Worm (Caenorhabditis elegans): ENCODE data around the gene K10D11.5.

Gene K10D11.5

ce11 chrIV:13015801-13016404 lies 24.3 kb upstream of the K10D11.5 start:
- no peak for TF ChIP-seq unc-62 (GFP tag; optimal IDR thresholded peaks at IDR 0.05)

ce11 chrIV:13013711-13014341 lies 22.2 kb upstream of the K10D11.5 start:
- TF ChIP-seq unc-62 (GFP tag; optimal IDR thresholded peaks at IDR 0.05) = no peak

DNA sequence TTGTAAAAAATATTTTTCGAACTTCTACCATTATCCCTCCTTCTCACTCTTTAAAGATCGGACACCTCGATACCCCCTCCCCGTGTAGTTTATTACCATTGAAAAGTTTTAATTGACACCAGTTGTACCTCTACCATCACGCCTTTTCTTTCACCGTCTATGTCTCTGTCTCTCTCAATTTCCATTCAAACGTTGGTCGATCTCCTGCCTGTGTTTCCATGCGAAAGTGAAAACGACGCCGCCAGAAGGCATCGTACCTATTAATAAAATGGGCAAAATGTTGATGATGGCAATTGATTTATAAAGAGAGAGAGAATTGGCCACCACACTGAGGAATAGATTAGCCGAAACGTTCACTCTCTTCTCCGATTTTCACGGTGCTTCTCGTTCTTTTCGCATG lies 21.6 kb upstream of the K10D11.5 start:
- TF ChIP-seq unc-62 (GFP tag; optimal IDR thresholded peaks at IDR 0.05) = no peak

DNA sequence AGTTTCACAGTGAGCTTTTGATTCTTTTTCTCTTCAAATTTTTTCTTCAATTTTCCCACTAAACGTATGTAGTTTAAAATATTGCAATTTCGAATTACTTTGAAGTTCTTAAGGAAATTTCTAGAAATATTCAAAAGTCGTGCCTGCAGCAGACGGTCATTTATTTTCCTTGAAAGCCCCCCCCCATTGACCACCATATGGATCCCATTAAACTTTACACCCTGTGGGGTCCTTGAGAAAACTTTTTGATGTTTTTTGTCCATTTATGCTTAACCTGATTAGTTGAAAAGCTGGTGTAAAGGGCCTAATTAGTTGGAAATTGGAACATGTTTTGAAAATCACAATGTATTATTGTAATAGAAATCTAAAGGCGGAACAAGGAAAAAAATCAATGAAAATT lies 17.9 kb upstream of the K10D11.5 start:
- no peak for TF ChIP-seq unc-62 (GFP tag; optimal IDR thresholded peaks at IDR 0.05)

- TF ChIP-seq unc-62 (GFP tag; optimal IDR thresholded peaks at IDR 0.05) = no peak
Observed at ce11 chrIV:13008405-13009208, 17.0 kb upstream of the K10D11.5 start, which contains the start of gene mbk-2. Gene mbk-2, plus strand, starts transcription at chrIV:13009158.

ce11 chrIV:12999087-12999486 lies 7.4 kb upstream of the K10D11.5 start:
- TF ChIP-seq unc-62 (GFP tag; optimal IDR thresholded peaks at IDR 0.05) = no peak

- no peak for TF ChIP-seq unc-62 (GFP tag; optimal IDR thresholded peaks at IDR 0.05)
Observed at ce11 chrIV:12997560-12997959, 5.9 kb upstream of the K10D11.5 start.

DNA sequence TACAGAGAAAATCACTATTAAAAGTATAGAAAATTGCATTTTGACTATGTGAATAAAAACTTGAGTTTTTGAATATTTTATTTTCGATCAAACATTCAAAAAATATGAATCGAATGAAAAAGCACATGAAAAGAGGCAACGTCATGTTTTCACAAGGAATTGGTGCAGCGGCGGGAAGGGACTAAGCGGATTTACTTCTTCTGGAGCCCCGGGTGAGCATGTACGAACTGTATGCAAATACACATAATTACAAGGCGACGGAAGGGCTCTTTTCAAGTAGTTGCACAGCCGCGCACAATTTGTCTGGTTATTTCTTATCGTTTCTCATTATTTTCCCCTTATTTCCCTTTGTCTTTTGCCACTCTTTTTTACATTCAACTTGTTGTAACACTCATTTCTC lies 4.2 kb upstream of the K10D11.5 start, which contains the start of gene K10D11.7:
Gene K10D11.7 (minus strand): TSS at position 101 of the 400 bp plus-strand sequence.
- no peak for TF ChIP-seq unc-62 (GFP tag; optimal IDR thresholded peaks at IDR 0.05)

DNA sequence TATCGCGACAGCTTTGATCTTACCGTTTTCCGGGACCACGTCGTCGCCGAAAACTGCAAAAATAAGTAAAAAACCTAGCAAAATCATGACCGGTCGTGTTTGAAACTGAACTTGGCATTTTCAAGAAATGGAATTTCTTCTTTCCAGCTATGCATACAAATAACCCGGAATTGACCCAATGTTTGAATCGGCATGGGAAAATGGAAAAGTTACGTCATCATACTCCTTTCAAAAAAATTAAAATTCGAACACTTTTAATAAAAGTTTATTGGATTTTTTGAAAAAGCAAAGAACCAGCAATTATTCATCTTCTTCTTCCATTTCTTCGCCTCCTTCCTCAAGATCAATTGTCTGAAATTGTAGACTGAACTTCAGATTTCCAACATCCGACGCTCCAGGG lies 2.7 kb upstream of the K10D11.5 start, which contains the start of gene K10D11.4:
Gene K10D11.4 (minus strand): TSS at position 101 of the 400 bp plus-strand sequence.
- TF ChIP-seq unc-62 (GFP tag; optimal IDR thresholded peaks at IDR 0.05) = no peak

ce11 chrIV:12990638-12991037 lies 1.0 kb downstream of the K10D11.5 start:
- TF ChIP-seq unc-62 (GFP tag; optimal IDR thresholded peaks at IDR 0.05) = no peak

DNA sequence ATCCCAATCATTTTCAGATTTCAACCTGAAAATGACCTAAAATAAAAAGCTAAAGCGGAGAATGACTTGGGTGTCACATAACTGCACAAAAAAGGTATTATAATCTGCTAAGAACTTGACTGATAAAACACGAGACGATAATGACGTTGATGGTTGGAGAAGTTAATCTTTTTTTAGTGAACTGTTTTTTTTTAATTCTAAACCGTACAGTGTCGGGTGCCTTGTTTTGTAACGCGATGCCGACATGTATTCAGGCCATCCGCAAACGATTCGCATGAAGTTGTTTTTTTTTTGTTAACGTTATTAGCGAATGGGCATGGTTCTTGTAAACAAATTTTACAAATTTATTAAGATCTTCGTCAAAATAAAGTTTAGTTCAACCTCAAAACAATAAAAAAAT lies 2.3 kb downstream of the K10D11.5 start, which contains the start of gene K10D11.6:
Gene K10D11.6 (minus strand): TSS at position 101 of the 400 bp plus-strand sequence.
- no peak for TF ChIP-seq unc-62 (GFP tag; optimal IDR thresholded peaks at IDR 0.05)

ce11 chrIV:12985961-12986360 lies 5.7 kb downstream of the K10D11.5 start, which contains the start of gene K10D11.3:
Gene K10D11.3, minus strand, starts transcription at chrIV:12986134.
- TF ChIP-seq unc-62 (GFP tag; optimal IDR thresholded peaks at IDR 0.05) = no peak

ce11 chrIV:12978307-12979036 lies 13.2 kb downstream of the K10D11.5 start, which contains the start of gene K10D11.2:
Gene K10D11.2, plus strand, starts transcription at chrIV:12978986.
- no peak for TF ChIP-seq unc-62 (GFP tag; optimal IDR thresholded peaks at IDR 0.05)

DNA sequence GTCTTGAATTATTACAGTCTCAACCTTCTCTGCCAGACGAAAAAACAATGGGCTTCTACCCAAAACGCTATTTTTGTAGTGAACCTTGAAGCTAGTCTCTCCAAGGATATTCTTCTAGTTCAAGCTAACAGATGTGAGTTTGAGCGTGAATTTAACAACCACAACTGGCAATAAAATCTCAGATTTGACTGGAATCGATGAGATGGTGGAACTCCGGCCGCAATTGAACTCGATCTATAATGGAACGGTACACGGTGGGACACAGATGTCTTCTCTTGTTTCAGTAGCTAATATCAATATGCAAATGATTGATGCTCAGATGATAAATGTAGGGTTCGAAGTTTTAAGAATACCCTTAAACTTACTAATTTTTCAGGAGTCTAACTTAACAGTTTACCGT lies 14.0 kb downstream of the K10D11.5 start:
- TF ChIP-seq unc-62 (GFP tag; optimal IDR thresholded peaks at IDR 0.05) = no peak

DNA sequence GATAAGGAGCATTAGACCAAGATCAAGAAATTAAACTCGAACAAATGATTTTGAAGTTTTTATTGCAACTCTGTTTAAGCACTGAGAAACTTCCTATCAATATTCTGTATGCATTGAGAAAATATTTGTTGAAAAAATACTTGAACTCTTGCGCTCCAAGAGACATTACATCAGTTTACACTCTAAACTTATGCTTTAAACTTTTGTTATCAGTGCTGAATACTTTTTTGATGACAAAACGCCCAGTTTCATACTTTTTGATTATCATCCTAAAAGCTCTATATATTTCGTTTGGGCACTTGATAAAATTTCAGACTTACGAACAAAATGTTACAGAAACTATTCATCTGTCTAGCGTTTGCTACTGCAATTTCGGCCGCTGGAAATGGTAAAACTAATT lies 15.7 kb downstream of the K10D11.5 start, which contains the start of gene dod-17:
Gene dod-17 (plus strand): TSS at position 323 of the 400 bp plus-strand sequence.
- no peak for TF ChIP-seq unc-62 (GFP tag; optimal IDR thresholded peaks at IDR 0.05)
